Worm (Caenorhabditis elegans): ENCODE data around the gene B0563.10.

B0563.10 gene

DNA sequence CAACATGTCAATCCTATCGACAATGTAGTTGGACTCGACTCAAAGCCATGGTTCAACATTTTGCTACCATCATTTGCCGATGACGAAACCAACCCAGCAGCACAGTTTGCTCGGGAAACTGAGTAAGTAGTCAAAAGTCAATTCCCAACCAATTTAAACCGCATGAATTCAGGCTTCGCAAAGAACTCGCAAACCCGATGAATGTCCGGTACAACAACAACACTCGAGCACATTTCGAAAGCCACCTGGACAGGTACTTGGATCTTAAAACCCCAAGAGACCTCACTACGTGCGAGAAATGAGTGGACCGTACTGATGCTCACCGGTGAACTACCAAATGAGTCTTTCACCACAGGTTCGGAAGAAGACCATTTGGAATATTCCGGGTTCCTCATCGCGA lies 27.0 kb upstream of the B0563.10 start:
- no peak for TF ChIP-seq unc-55 (GFP tag; optimal IDR thresholded peaks at IDR 0.05)
- no peak for TF ChIP-seq ets-4 (tag; optimal IDR thresholded peaks at IDR 0.05)

DNA sequence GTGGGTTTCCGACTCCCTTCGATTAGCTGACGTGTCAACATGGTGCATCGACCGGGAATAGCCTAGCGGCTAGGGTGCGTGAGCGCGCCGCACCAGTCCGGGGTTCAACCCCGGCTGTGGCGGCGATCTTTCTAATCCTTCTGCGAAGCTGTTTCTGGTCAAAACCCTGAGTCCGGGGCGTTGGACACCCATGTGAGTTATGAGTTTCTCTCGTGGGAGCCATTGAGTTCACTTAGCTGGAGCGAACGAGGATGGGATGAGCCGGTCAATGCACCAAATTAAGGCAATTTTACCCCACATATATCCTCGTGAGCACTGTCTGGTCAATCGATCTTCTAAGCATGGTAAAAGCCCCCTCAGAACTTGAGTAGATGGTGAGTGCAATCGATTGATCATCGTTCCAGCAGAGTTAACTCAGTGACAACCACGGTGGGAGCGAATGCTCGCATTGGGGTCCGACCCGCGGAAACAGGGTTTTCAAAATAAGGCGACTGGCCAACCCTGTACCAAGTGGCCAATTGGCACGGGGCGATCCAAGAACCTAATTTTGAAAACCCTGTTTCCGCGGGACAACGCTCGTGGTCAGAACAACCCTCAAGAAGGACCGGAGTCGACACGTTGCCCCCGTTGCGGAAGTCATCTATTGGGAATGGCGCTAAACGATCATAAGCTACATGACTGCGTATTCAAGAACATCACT lies 24.9 kb upstream of the B0563.10 start, which contains the start of gene Y81B9A.1:
Gene Y81B9A.1, plus strand, starts transcription at position 650 of the 700 bp plus-strand sequence.
- TF ChIP-seq ceh-14 (tag; optimal IDR thresholded peaks at IDR 0.05) (no peak), unc-3 (GFP tag; conservative IDR thresholded peaks at IDR 0.05) (no peak), unc-3 (tag; optimal IDR thresholded peaks at IDR 0.05) (no peak), ceh-2 (tag; optimal IDR thresholded peaks at IDR 0.05) (no peak), nfya-1 (tag; optimal IDR thresholded peaks at IDR 0.05) (no peak), ceh-9 (tag; optimal IDR thresholded peaks at IDR 0.05) (no peak)

DNA sequence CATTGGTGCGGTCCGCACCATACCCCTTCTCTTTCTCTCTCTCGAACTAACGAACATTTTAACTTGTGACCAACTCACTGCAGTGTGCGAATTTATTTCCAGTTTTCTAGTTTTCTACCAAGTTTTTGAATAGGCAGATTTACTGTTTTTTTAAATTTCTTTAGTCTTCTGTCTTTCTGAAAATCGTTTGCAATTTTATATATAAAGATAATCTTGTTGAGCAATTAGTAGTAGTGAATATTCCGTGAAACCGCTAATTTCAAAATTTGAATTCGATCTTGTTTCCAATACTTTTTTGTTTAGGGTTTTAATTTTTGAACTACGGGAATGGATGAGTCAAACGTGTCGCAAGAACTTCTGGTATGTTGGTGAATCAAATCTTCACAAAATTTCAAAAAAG lies 16.8 kb upstream of the B0563.10 start, which contains the start of gene Y81B9A.2:
Gene Y81B9A.2, plus strand, starts transcription at position 301 of the 400 bp plus-strand sequence.
- no peak for TF ChIP-seq fax-1 (tag; optimal IDR thresholded peaks at IDR 0.05)
- TF ChIP-seq ceh-48 (tag; optimal IDR thresholded peaks at IDR 0.05) = no peak
- no peak for TF ChIP-seq K02D7.2 (tag; optimal IDR thresholded peaks at IDR 0.05)
- TF ChIP-seq gmeb-2 (tag; optimal IDR thresholded peaks at IDR 0.05) = no peak

DNA sequence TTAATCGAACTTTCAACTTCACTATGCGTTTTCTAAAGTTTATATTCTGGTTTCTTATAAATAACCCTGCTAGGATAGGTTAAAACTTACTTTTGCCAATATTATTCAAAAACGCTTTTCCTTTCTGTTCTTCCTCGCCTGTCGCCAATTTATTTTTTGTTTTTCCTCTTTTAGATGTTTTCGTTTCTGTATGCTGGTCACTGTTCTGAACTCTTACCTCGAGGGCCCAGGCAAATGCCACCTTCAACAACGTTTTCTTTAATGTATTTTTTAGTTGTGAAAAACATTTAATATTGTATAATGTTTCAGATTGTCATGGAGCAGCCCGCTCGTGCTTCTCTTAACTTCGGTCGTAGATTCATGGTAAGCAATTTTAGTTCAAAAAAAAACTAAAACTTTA lies 15.1 kb upstream of the B0563.10 start, which contains the start of gene Y81B9A.3:
Gene Y81B9A.3, plus strand, starts transcription at position 301 of the 400 bp plus-strand sequence.
- TF ChIP-seq sdc-2 (tag; optimal IDR thresholded peaks at IDR 0.05) = no peak
- no peak for TF ChIP-seq ceh-14 (tag; optimal IDR thresholded peaks at IDR 0.05)
- TF ChIP-seq ceh-31 (tag; optimal IDR thresholded peaks at IDR 0.05) = no peak
- no peak for TF ChIP-seq ceh-34 (tag; optimal IDR thresholded peaks at IDR 0.05)
- no peak for TF ChIP-seq F13H6.1 (tag; optimal IDR thresholded peaks at IDR 0.05)
- TF ChIP-seq hlh-8 (tag; optimal IDR thresholded peaks at IDR 0.05) = no peak
- TF ChIP-seq dmd-4 (tag; optimal IDR thresholded peaks at IDR 0.05; ENCODE audit: borderline replicate concordance) = no peak
- no peak for TF ChIP-seq rnt-1 (tag; optimal IDR thresholded peaks at IDR 0.05)
- no peak for TF ChIP-seq ztf-16 (tag; optimal IDR thresholded peaks at IDR 0.05)
- no peak for TF ChIP-seq ceh-19 (GFP tag; optimal IDR thresholded peaks at IDR 0.05)
- TF ChIP-seq fkh-6 (tag; optimal IDR thresholded peaks at IDR 0.05) = no peak
- TF ChIP-seq sox-4 (tag; optimal IDR thresholded peaks at IDR 0.05) = no peak
- TF ChIP-seq fax-1 (tag; optimal IDR thresholded peaks at IDR 0.05) = no peak

DNA sequence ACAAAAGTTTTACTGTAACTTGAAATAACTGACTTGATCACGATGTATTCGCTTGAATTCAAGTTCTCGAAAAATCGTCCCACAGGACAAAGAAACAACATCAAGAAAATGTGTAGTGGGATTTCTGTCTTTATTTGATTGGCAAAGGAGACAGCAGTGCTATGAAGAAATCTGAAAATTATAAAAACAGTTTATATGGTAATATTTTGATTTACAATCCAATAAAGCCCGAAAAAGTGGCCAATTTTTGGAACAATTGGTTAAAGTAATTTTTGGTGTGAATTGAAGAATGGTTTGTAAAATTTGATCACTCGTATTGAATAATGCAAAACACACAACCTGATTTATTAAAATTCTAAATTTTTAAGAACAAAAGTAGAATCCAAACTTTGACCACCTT lies 13.8 kb upstream of the B0563.10 start, which contains the start of gene Y81B9A.4:
Gene Y81B9A.4, minus strand, starts transcription at position 101 of the 400 bp plus-strand sequence.
- TF ChIP-seq hlh-30 (tag; optimal IDR thresholded peaks at IDR 0.05; ENCODE audit: insufficient read depth) = no peak
- TF ChIP-seq dmd-4 (tag; optimal IDR thresholded peaks at IDR 0.05; ENCODE audit: borderline replicate concordance) = no peak
- TF ChIP-seq hlh-15 (tag; optimal IDR thresholded peaks at IDR 0.05) = no peak
- no peak for TF ChIP-seq pqm-1 (tag; optimal IDR thresholded peaks at IDR 0.05)
- TF ChIP-seq eyg-1 (tag; optimal IDR thresholded peaks at IDR 0.05) = no peak

DNA sequence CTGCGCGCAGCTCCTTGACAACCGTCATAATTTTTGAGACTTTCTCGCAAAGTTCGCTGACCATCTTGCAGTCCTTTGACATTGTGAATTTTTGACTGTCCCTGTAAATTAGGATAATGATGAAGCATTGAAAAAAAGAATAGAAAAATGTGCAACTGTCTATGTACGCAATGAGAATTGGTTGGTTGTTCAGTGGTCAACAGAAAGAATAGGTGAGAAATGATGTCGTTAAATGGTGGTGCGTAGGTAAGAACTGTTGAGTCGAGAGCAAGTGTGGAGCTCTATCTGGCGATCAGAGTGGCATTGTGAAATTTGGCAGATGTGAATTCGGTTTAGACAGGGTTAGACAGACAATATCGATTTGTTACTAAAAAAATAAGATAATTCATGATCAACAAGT lies 7.4 kb upstream of the B0563.10 start, which contains the start of gene B0563.8:
Gene B0563.8, minus strand, starts transcription at position 101 of the 400 bp plus-strand sequence.
- no peak for TF ChIP-seq ref-2 (tag; optimal IDR thresholded peaks at IDR 0.05)
- TF ChIP-seq ceh-45 (GFP tag; IDR thresholded peaks at IDR 0.05) = no peak
- TF ChIP-seq unc-86 (tag; optimal IDR thresholded peaks at IDR 0.05) = no peak

DNA sequence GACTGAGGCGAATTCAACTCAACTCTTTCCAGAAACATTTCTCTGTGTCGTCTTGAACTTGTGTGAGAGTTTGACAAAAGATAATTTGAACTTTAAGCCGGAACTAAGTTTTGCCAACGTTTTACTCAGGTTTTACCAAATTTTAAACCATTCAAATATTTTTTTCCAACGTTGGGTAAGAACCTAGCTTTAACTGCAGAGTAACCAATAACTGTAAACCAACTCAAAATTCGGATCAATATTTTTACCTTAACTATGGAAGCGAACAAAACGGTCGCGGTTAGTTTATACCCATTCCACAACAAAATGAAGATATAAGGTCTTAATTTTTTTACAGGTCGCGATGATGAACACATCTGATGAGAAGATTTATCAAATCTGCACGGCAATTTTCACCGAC lies 5.7 kb upstream of the B0563.10 start:
- no peak for TF ChIP-seq hlh-15 (tag; optimal IDR thresholded peaks at IDR 0.05)
- TF ChIP-seq ztf-16 (tag; optimal IDR thresholded peaks at IDR 0.05) = no peak
